Fruit fly (Drosophila melanogaster): ENCODE data around the gene Hyls1.

Gene Hyls1

dm6 chr2L:16342224-16342623, 10.2 kb downstream of the Hyls1 start, which contains the start of gene CG44405:
CG44405 (minus strand) TSS chr2L:16342324.
- TF ChIP-seq CG14655 (GFP tag; optimal IDR thresholded peaks at IDR 0.05) (no peak), Pif1B (GFP tag; optimal IDR thresholded peaks at IDR 0.05) (no peak), Pif1A (GFP tag; optimal IDR thresholded peaks at IDR 0.05) (no peak), CG13204 (GFP tag; optimal IDR thresholded peaks at IDR 0.05) (no peak), CG4496 (GFP tag; IDR thresholded peaks at IDR 0.05) (no peak), EcR (GFP tag; optimal IDR thresholded peaks at IDR 0.05) (no peak), D1 (tag; optimal IDR thresholded peaks at IDR 0.05) (no peak), CG12605 (GFP tag; IDR thresholded peaks at IDR 0.05) (no peak), Ets98B (GFP tag; IDR thresholded peaks at IDR 0.05) (no peak), rn (GFP tag; IDR thresholded peaks at IDR 0.05) (no peak), CG17806 (tag; optimal IDR thresholded peaks at IDR 0.05) (no peak), Snoo (tag; optimal IDR thresholded peaks at IDR 0.05) (no peak), CG8301 (tag; optimal IDR thresholded peaks at IDR 0.05) (no peak)

DNA sequence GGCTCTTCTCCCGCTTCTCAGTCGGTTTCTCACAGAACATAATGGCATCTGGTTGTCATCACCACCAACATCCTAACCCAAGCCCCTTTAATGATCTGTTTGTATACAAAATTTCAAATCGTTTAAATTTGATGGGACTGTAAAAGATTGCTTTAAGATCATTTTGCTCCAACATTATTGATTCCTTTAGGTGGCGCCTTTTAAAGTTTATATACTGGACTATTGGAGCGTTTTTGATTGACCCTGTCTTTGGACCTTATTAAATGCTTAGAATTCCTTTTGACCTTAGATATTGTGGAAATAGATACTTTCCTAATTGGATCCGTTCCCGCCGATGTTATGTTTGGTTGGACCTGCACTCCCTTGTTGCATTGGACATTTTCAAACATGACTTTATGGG, 12.2 kb downstream of the Hyls1 start, which contains the start of gene CG42266:
Gene CG42266 (minus strand): TSS at position 101 of the 400 bp plus-strand sequence.
- TF ChIP-seq rn (GFP tag; IDR thresholded peaks at IDR 0.05): no peak
- no peak for TF ChIP-seq CG10348 (GFP tag; IDR thresholded peaks at IDR 0.05)
- TF ChIP-seq Pif1B (GFP tag; optimal IDR thresholded peaks at IDR 0.05): no peak
- TF ChIP-seq fd96Ca (GFP tag; IDR thresholded peaks at IDR 0.05): no peak
- TF ChIP-seq CG12605 (GFP tag; IDR thresholded peaks at IDR 0.05): no peak
- TF ChIP-seq CG8301 (tag; optimal IDR thresholded peaks at IDR 0.05): no peak
- no peak for TF ChIP-seq Ets98B (GFP tag; IDR thresholded peaks at IDR 0.05)
- no peak for TF ChIP-seq D1 (tag; optimal IDR thresholded peaks at IDR 0.05)
- no peak for TF ChIP-seq CG34367 (tag; optimal IDR thresholded peaks at IDR 0.05)
- TF ChIP-seq CG15710 (tag; optimal IDR thresholded peaks at IDR 0.05): no peak
- no peak for TF ChIP-seq EcR (GFP tag; optimal IDR thresholded peaks at IDR 0.05)
- TF ChIP-seq CG13204 (GFP tag; optimal IDR thresholded peaks at IDR 0.05): no peak
- no peak for TF ChIP-seq CG17806 (tag; optimal IDR thresholded peaks at IDR 0.05)
- no peak for TF ChIP-seq Pif1A (GFP tag; optimal IDR thresholded peaks at IDR 0.05)
- no peak for TF ChIP-seq CG32121 (GFP tag; IDR thresholded peaks at IDR 0.05)

- TF ChIP-seq CG4496 (GFP tag; IDR thresholded peaks at IDR 0.05): no peak
Observed at dm6 chr2L:16337785-16338184, 14.6 kb downstream of the Hyls1 start, which contains the start of gene CG31817. CG31817 (minus strand) TSS chr2L:16337885.

DNA sequence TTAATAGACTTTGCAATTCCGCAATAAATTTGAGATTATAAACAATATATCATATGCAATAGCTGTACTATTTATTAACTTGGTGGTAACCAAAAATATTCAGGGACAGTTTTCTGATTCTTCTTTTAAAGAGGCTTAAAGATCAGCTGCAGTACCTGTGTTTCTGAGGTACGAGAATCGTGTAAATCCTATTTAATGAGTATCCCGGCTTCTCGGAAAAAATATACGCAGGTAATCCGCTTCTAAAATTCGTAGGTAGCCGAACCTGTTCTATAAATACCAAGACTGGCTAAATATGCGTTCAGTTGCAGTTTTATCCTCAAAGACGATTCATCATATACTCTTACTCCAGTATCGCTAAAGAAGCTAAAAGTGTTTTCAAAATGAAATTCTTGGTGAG, 22.8 kb downstream of the Hyls1 start, which contains the start of gene CG4440:
Gene CG4440 (plus strand): TSS at position 301 of the 400 bp plus-strand sequence.
- no peak for TF ChIP-seq Pif1A (GFP tag; optimal IDR thresholded peaks at IDR 0.05)
- TF ChIP-seq CG17806 (tag; optimal IDR thresholded peaks at IDR 0.05): no peak
- TF ChIP-seq CG9948 (tag; optimal IDR thresholded peaks at IDR 0.05): no peak
- TF ChIP-seq CG8159 (tag; optimal IDR thresholded peaks at IDR 0.05): no peak
- TF ChIP-seq CG13204 (GFP tag; optimal IDR thresholded peaks at IDR 0.05): no peak
- TF ChIP-seq rn (GFP tag; IDR thresholded peaks at IDR 0.05): no peak
- TF ChIP-seq CG14655 (GFP tag; optimal IDR thresholded peaks at IDR 0.05): no peak
- TF ChIP-seq fd96Ca (GFP tag; IDR thresholded peaks at IDR 0.05): no peak
- no peak for TF ChIP-seq CG34367 (tag; optimal IDR thresholded peaks at IDR 0.05)
- no peak for TF ChIP-seq EcR (GFP tag; optimal IDR thresholded peaks at IDR 0.05)
- no peak for TF ChIP-seq Ets98B (GFP tag; IDR thresholded peaks at IDR 0.05)
- no peak for TF ChIP-seq Pif1B (GFP tag; optimal IDR thresholded peaks at IDR 0.05)
- no peak for TF ChIP-seq CG32121 (GFP tag; IDR thresholded peaks at IDR 0.05)
- TF ChIP-seq CG12605 (GFP tag; IDR thresholded peaks at IDR 0.05): no peak
- TF ChIP-seq CG8301 (tag; optimal IDR thresholded peaks at IDR 0.05): no peak
- no peak for TF ChIP-seq CG4496 (GFP tag; IDR thresholded peaks at IDR 0.05)
- no peak for TF ChIP-seq gl (tag; optimal IDR thresholded peaks at IDR 0.05)
- TF ChIP-seq CG15710 (tag; optimal IDR thresholded peaks at IDR 0.05): no peak
- TF ChIP-seq D1 (tag; optimal IDR thresholded peaks at IDR 0.05): no peak

DNA sequence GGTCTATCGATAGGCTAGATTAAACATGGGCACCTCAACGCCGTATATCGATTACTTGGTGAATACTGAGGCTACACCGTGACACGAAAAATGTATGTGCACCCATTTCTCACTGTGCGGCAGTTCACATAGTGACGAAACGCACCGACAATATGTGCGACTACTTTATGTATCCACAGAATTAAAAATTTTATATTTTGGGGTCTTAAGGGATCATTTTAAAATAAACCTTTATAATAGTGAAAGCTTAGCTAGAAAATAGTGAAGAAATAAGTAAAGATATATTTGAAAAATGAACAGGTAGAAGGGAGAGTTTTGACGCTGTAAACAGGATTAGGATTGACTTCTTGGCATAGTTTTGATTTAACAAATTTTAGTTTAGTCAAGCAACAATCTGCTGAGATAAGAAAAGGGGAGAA, 23.3 kb downstream of the Hyls1 start, which contains the start of gene mRpL4:
Gene mRpL4 (minus strand): TSS at position 31 of the 419 bp plus-strand sequence.
- TF ChIP-seq CG34367 (tag; optimal IDR thresholded peaks at IDR 0.05): no peak
- TF ChIP-seq Pif1B (GFP tag; optimal IDR thresholded peaks at IDR 0.05): no peak
- TF ChIP-seq Snoo (tag; optimal IDR thresholded peaks at IDR 0.05): peak; percentile 14
- peak; percentile 27; the same call in 1 of the 2 replicates for TF ChIP-seq CG32121 (GFP tag; IDR thresholded peaks at IDR 0.05)
- TF ChIP-seq Pif1A (GFP tag; optimal IDR thresholded peaks at IDR 0.05): no peak
- no peak for TF ChIP-seq CG9948 (tag; optimal IDR thresholded peaks at IDR 0.05)
- TF ChIP-seq CG8301 (tag; optimal IDR thresholded peaks at IDR 0.05): no peak
- no peak for TF ChIP-seq CG14655 (GFP tag; optimal IDR thresholded peaks at IDR 0.05)
- TF ChIP-seq EcR (GFP tag; optimal IDR thresholded peaks at IDR 0.05): no peak
- no peak for TF ChIP-seq CG15710 (tag; optimal IDR thresholded peaks at IDR 0.05)
- peak; percentile 71 for TF ChIP-seq D1 (tag; optimal IDR thresholded peaks at IDR 0.05)

DNA sequence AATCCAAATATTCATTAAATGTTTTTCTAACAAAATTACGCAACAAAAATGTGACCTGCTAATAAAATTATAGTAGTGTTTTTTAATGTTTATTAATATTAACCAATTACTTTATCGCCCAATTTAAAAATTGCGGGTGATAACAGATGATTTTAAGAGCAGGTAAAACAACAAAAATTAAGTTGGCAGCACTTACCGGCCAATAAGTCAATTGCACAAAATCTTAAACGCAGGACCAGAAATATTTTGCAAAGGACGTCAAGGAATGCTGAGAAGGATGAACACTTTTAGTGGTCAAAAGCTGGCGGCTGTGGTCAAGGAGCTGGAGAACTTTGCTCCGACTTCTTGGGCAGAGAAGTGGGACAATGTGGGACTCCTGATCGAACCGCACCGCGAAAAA, 25.5 kb downstream of the Hyls1 start, which contains the start of gene CG4278:
Gene CG4278 (plus strand): TSS at position 178 of the 400 bp plus-strand sequence.
- TF ChIP-seq CG34367 (tag; optimal IDR thresholded peaks at IDR 0.05) (no peak), EcR (GFP tag; optimal IDR thresholded peaks at IDR 0.05) (no peak), D1 (tag; optimal IDR thresholded peaks at IDR 0.05) (peak; percentile 79), Pif1B (GFP tag; optimal IDR thresholded peaks at IDR 0.05) (no peak)

Data from whole organism, pupa.